Worm (Caenorhabditis elegans): ENCODE data around the gene acl-3.
A peak's percentile ranks its signal among the peaks of the same experiment; 100 is the strongest.

ce11 chrIV:11604909-11605308, 46.9 kb downstream of the acl-3 start, which contains the start of the genes ragc-1 and Y24F12A.1:
- no peak for TF ChIP-seq him-1 (tag; optimal IDR thresholded peaks at IDR 0.05)
- peak; percentile 89 for TF ChIP-seq W03F9.2 (tag; optimal IDR thresholded peaks at IDR 0.05)
- TF ChIP-seq dao-5 (tag; optimal IDR thresholded peaks at IDR 0.05), result no peak

Measured in whole organism, L4/young adult.